Worm (Caenorhabditis elegans) whole organism, young adult: ENCODE data around the gene oxi-1.

Experiments used
- B0035.1 ChIP-seq: sonication (generic microtip); optimal IDR thresholded peaks from 2 replicates; lab custom pipeline; 2016; ENCODE audit warnings: missing genetic modification characterization, mild to moderate bottlenecking, missing compliant biosample characterization, missing genotype, missing genetic modification reagents
- B0336.3 ChIP-seq: fragments of 200-800 bp; sonication (Bioruptor generic); IDR thresholded peaks from 2 replicates; pipeline ENCODE4 v1.3.6; 2022; ENCODE audit warnings: missing genetic modification characterization, missing compliant biosample characterization
- F10E7.11 ChIP-seq: sonication (generic microtip); optimal IDR thresholded peaks from 2 replicates; lab custom pipeline; 2017; ENCODE audit warnings: mild to moderate bottlenecking, missing genetic modification characterization, moderate library complexity, missing compliant biosample characterization
- F22D6.2 ChIP-seq: sonication (generic microtip); optimal IDR thresholded peaks from 2 replicates; lab custom pipeline; 2016; ENCODE audit warnings: mild to moderate bottlenecking, missing genetic modification characterization, missing compliant biosample characterization
- F33H1.4 ChIP-seq: fragments of 200-800 bp; sonication (Bioruptor generic); IDR thresholded peaks from 2 replicates; pipeline ENCODE4 v1.3.6; 2022; ENCODE audit warnings: missing genetic modification reagents, missing genetic modification characterization, missing compliant biosample characterization
- F49E8.2 ChIP-seq: sonication (generic microtip); optimal IDR thresholded peaks from 3 replicates; lab custom pipeline; 2017; ENCODE audit warnings: missing genetic modification characterization, mild to moderate bottlenecking, missing compliant biosample characterization, antibody characterized with exemption, moderate library complexity; ENCODE audit not compliant: insufficient read depth
- K11D2.4 ChIP-seq: fragments of 200-800 bp; sonication (Bioruptor generic); IDR thresholded peaks from 2 replicates; pipeline ENCODE4 v1.3.6; 2022; ENCODE audit warnings: missing genetic modification reagents, missing genetic modification characterization, missing compliant biosample characterization
- T07F8.4 ChIP-seq: sonication (generic microtip); optimal IDR thresholded peaks from 2 replicates; lab custom pipeline; 2016; ENCODE audit warnings: mild to moderate bottlenecking, missing genetic modification characterization, moderate library complexity, missing compliant biosample characterization
- Y53F4B.3 ChIP-seq: fragments of 200-800 bp; sonication (Bioruptor generic); IDR thresholded peaks from 2 replicates; pipeline ENCODE4 v1.3.6; 2022; ENCODE audit warnings: missing genetic modification reagents, missing genetic modification characterization, missing compliant biosample characterization
- Y56A3A.18 ChIP-seq: fragments of 200-800 bp; sonication (Bioruptor generic); IDR thresholded peaks from 2 replicates; pipeline ENCODE4 v1.3.6; 2022; ENCODE audit warnings: missing genetic modification reagents, missing genetic modification characterization, missing compliant biosample characterization
- ama-1 ChIP-seq, 3 experiments: fragments of 150-350 bp in 1 of 3; sonication (generic microtip) in 2 of 3; optimal IDR thresholded peaks; 2 replicates each; lab custom pipeline; 2014 to 2018; ENCODE audit warnings: missing biosample characterization in 2 of 3, missing genetic modification characterization in 2 of 3, missing genetic modification reagents in 2 of 3
- athp-1 ChIP-seq: sonication (generic microtip); optimal IDR thresholded peaks from 2 replicates; lab custom pipeline; 2017; ENCODE audit warnings: mild to moderate bottlenecking, missing genetic modification characterization, missing compliant biosample characterization
- attf-3 ChIP-seq: fragments of 200-800 bp; sonication (Bioruptor generic); conservative IDR thresholded peaks from 2 replicates; pipeline ENCODE4 v1.3.6; 2022; ENCODE audit warnings: missing genetic modification reagents, missing genetic modification characterization, missing compliant biosample characterization
- attf-5 ChIP-seq: fragments of 200-800 bp; sonication (Bioruptor generic); optimal IDR thresholded peaks from 2 replicates; lab custom pipeline; 2018; ENCODE audit warnings: mild to moderate bottlenecking, missing genetic modification characterization, missing compliant biosample characterization
- cebp-2 ChIP-seq: fragments of 200-800 bp; sonication (Bioruptor generic); IDR thresholded peaks from 2 replicates; pipeline ENCODE4 v1.3.6; 2022; ENCODE audit warnings: missing genetic modification characterization, missing compliant biosample characterization
- ceh-27 ChIP-seq: fragments of 200-800 bp; sonication (Bioruptor generic); optimal IDR thresholded peaks from 2 replicates; lab custom pipeline; 2018; ENCODE audit warnings: mild to moderate bottlenecking, missing genetic modification characterization, moderate library complexity, missing compliant biosample characterization
- ceh-58 ChIP-seq: fragments of 200-800 bp; sonication (Bioruptor generic); IDR thresholded peaks from 2 replicates; pipeline ENCODE4 v1.3.6; 2022; ENCODE audit warnings: missing genetic modification characterization, missing compliant biosample characterization
- fkh-3 ChIP-seq: sonication (generic microtip); optimal IDR thresholded peaks from 2 replicates; lab custom pipeline; 2016; ENCODE audit warnings: mild to moderate bottlenecking, missing genetic modification characterization, missing compliant biosample characterization
- gei-17 ChIP-seq: fragments of 200-800 bp; sonication (Bioruptor generic); optimal IDR thresholded peaks from 2 replicates; lab custom pipeline; 2018; ENCODE audit warnings: mild to moderate bottlenecking, missing genetic modification characterization, missing compliant biosample characterization
- hmg-20 ChIP-seq: fragments of 200-800 bp; sonication (Bioruptor generic); IDR thresholded peaks from 2 replicates; pipeline ENCODE4 v1.3.6; 2022; ENCODE audit warnings: missing genetic modification reagents, missing genetic modification characterization, missing compliant biosample characterization
- hsf-1 ChIP-seq: fragments of 200-800 bp; sonication (Bioruptor generic); IDR thresholded peaks from 2 replicates; pipeline ENCODE4 v1.3.6; 2022; ENCODE audit warnings: missing genetic modification reagents, missing genetic modification characterization, missing compliant biosample characterization
- lag-1 ChIP-seq: fragments of 200-800 bp; sonication (Bioruptor generic); IDR thresholded peaks from 2 replicates; pipeline ENCODE4 v1.3.6; 2022; ENCODE audit warnings: missing genetic modification reagents, missing genetic modification characterization, missing compliant biosample characterization
- lin-35 ChIP-seq, 3 experiments: fragments of 150-350 bp in 2 of 3; sonication (generic microtip) in 1 of 3; optimal IDR thresholded peaks; 2 replicates each; lab custom pipeline; 2014 to 2018; ENCODE audit warnings: missing biosample characterization in 3 of 3, missing genetic modification characterization in 3 of 3, missing genetic modification reagents in 3 of 3
- lin-54 ChIP-seq: fragments of 200-800 bp; sonication (Bioruptor generic); optimal IDR thresholded peaks from 2 replicates; lab custom pipeline; 2018; ENCODE audit warnings: mild to moderate bottlenecking, missing genetic modification characterization, missing compliant biosample characterization
- lir-1 ChIP-seq: fragments of 200-800 bp; sonication (Bioruptor generic); conservative IDR thresholded peaks from 2 replicates; pipeline ENCODE4 v1.3.6; 2022; ENCODE audit warnings: missing genetic modification reagents, missing genetic modification characterization, missing compliant biosample characterization
- lsl-1 ChIP-seq: fragments of 200-800 bp; sonication (Bioruptor generic); optimal IDR thresholded peaks from 2 replicates; lab custom pipeline; 2018; ENCODE audit warnings: mild to moderate bottlenecking, missing genetic modification characterization, moderate library complexity, missing compliant biosample characterization
- lsy-27 ChIP-seq: sonication (generic microtip); optimal IDR thresholded peaks from 2 replicates; lab custom pipeline; 2017; ENCODE audit warnings: missing genetic modification characterization, mild to moderate bottlenecking, missing compliant biosample characterization, antibody characterized with exemption, missing genotype, borderline replicate concordance; ENCODE audit not compliant: insufficient read depth
- madf-3 ChIP-seq: fragments of 200-800 bp; sonication (Bioruptor generic); IDR thresholded peaks from 2 replicates; pipeline ENCODE4 v1.3.6; 2022; ENCODE audit warnings: missing genetic modification reagents, missing genetic modification characterization, missing compliant biosample characterization
- madf-6 ChIP-seq: fragments of 200-800 bp; sonication (Bioruptor generic); IDR thresholded peaks from 2 replicates; pipeline ENCODE4 v1.3.6; 2022; ENCODE audit warnings: missing genetic modification reagents, missing genetic modification characterization, missing compliant biosample characterization
- mel-28 ChIP-seq: sonication (generic microtip); optimal IDR thresholded peaks from 2 replicates; lab custom pipeline; 2016; ENCODE audit warnings: borderline replicate concordance, mild to moderate bottlenecking, missing genetic modification characterization, missing compliant biosample characterization
- mxl-1 ChIP-seq: sonication (generic microtip); optimal IDR thresholded peaks from 2 replicates; lab custom pipeline; 2016; ENCODE audit warnings: missing genetic modification characterization, missing compliant biosample characterization
- nhr-179 ChIP-seq: sonication (generic microtip); optimal IDR thresholded peaks from 2 replicates; lab custom pipeline; 2016; ENCODE audit warnings: mild to moderate bottlenecking, missing genetic modification characterization, missing compliant biosample characterization
- nhr-27 ChIP-seq: fragments of 200-800 bp; sonication (Bioruptor generic); optimal IDR thresholded peaks from 2 replicates; lab custom pipeline; 2018; ENCODE audit warnings: mild to moderate bottlenecking, missing genetic modification characterization, moderate library complexity, missing compliant biosample characterization
- rcor-1 ChIP-seq: fragments of 200-800 bp; sonication (Bioruptor generic); IDR thresholded peaks from 2 replicates; pipeline ENCODE4 v1.3.6; 2022; ENCODE audit warnings: missing genetic modification reagents, missing genetic modification characterization, missing compliant biosample characterization
- rpc-1 ChIP-seq, 2 experiments: fragments of 150-350 bp in 1 of 2; sonication (generic microtip) in 1 of 2; optimal IDR thresholded peaks; 2 replicates each; lab custom pipeline; 2014 to 2018; ENCODE audit warnings: missing biosample characterization in 1 of 2, missing genetic modification characterization in 1 of 2, missing genetic modification reagents in 1 of 2, missing genotype in 1 of 2
- sdz-38 ChIP-seq: sonication (generic microtip); optimal IDR thresholded peaks from 2 replicates; lab custom pipeline; 2016; ENCODE audit warnings: missing genotype, missing genetic modification characterization, missing compliant biosample characterization
- snpc-3.4 ChIP-seq: sonication (generic microtip); optimal IDR thresholded peaks from 2 replicates; lab custom pipeline; 2017; ENCODE audit warnings: missing genetic modification characterization, mild to moderate bottlenecking, missing compliant biosample characterization, antibody characterized with exemption, moderate library complexity, missing genotype, missing genetic modification reagents
- snpc-4 ChIP-seq, 5 experiments: fragments of 150-350 bp in 1 of 5; sonication (generic microtip) in 4 of 5; optimal IDR thresholded peaks; 2 replicates each; lab custom pipeline; 2014 to 2018; ENCODE audit warnings: missing genetic modification characterization in 5 of 5, missing biosample characterization in 3 of 5, antibody characterized with exemption in 2 of 5, mild to moderate bottlenecking in 2 of 5, missing compliant biosample characterization in 2 of 5, missing genotype in 2 of 5, moderate library complexity in 2 of 5, missing genetic modification reagents in 1 of 5
- somi-1 ChIP-seq: fragments of 200-800 bp; sonication (Bioruptor generic); optimal IDR thresholded peaks from 2 replicates; lab custom pipeline; 2018; ENCODE audit warnings: mild to moderate bottlenecking, missing genetic modification characterization, missing compliant biosample characterization
- sptf-2 ChIP-seq: fragments of 200-800 bp; sonication (Bioruptor generic); optimal IDR thresholded peaks from 2 replicates; lab custom pipeline; 2018; ENCODE audit warnings: mild to moderate bottlenecking, missing genetic modification characterization, missing compliant biosample characterization
- tlf-1 ChIP-seq: fragments of 200-800 bp; sonication (Bioruptor generic); optimal IDR thresholded peaks from 2 replicates; lab custom pipeline; 2018; ENCODE audit warnings: mild to moderate bottlenecking, missing genetic modification characterization, missing compliant biosample characterization
- unc-130 ChIP-seq: sonication (generic microtip); optimal IDR thresholded peaks from 2 replicates; lab custom pipeline; 2016; ENCODE audit warnings: missing genetic modification reagents, missing genetic modification characterization, missing compliant biosample characterization
- zim-3 ChIP-seq: sonication (generic microtip); optimal IDR thresholded peaks from 2 replicates; lab custom pipeline; 2017; ENCODE audit warnings: mild to moderate bottlenecking, missing genetic modification characterization, moderate library complexity, missing compliant biosample characterization
- ztf-18 ChIP-seq: sonication (generic microtip); optimal IDR thresholded peaks from 2 replicates; lab custom pipeline; 2016; ENCODE audit warnings: missing genotype, mild to moderate bottlenecking, missing genetic modification characterization, missing compliant biosample characterization
- ztf-22 ChIP-seq: fragments of 200-800 bp; sonication (Bioruptor generic); optimal IDR thresholded peaks from 2 replicates; lab custom pipeline; 2018; ENCODE audit warnings: mild to moderate bottlenecking, missing genetic modification characterization, moderate library complexity, missing compliant biosample characterization
- ztf-25 ChIP-seq: fragments of 200-800 bp; sonication (Bioruptor generic); IDR thresholded peaks from 2 replicates; pipeline ENCODE4 v1.3.6; 2022; ENCODE audit warnings: missing genetic modification reagents, missing genetic modification characterization, missing compliant biosample characterization
- ztf-28 ChIP-seq: fragments of 200-800 bp; sonication (Bioruptor generic); IDR thresholded peaks from 2 replicates; pipeline ENCODE4 v1.3.6; 2022; ENCODE audit warnings: missing genetic modification reagents, missing genetic modification characterization, missing compliant biosample characterization
- ztf-3 ChIP-seq: fragments of 200-800 bp; sonication (Bioruptor generic); optimal IDR thresholded peaks from 2 replicates; lab custom pipeline; 2018; ENCODE audit warnings: mild to moderate bottlenecking, missing genetic modification characterization, missing compliant biosample characterization

oxi-1 gene

DNA sequence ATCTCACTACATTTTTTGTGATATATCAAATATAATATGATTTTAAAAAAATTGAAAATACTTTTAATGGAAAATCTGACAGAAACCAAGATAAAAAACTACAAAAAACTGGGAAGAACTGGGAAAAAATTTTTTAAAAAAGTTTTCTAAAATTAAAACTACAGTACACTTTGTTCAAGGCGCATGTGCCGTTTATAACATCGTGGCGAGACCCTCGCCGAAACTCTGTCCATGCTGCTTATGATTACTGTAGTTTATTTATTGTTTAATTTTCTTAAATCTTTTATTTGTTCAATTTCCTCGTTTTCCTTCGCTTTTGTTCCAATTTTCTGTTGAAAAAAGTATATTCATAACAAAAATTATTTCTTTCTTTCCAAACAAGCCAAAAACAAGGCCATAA, 23.4 kb downstream of the oxi-1 start, which contains the start of gene athp-1 (continued):
- TF ChIP-seq somi-1 (no peak), madf-6 (peak; percentile 97), sdz-38 (tag; lab: Kevin White, UChicago) (no peak), athp-1 (peak; percentile 65), mxl-1 (tag; lab: Kevin White, UChicago) (no peak), ceh-58 (GFP tag; lab: Robert Waterston, UW) (no peak), lin-54 (peak; percentile 65), attf-5 (GFP tag; lab: Kevin White, UChicago) (no peak), lir-1 (GFP tag; lab: Robert Waterston, UW) (no peak), F10E7.11 (tag; lab: Kevin White, UChicago) (no peak), attf-3 (GFP tag; lab: Robert Waterston, UW) (no peak), ceh-27 (GFP tag; lab: Kevin White, UChicago) (no peak), fkh-3 (tag; lab: Kevin White, UChicago) (no peak), lag-1 (GFP tag; lab: Robert Waterston, UW) (no peak), cebp-2 (GFP tag; lab: Robert Waterston, UW) (no peak), lsy-27 (tag; lab: Kevin White, UChicago) (no peak), lsl-1 (peak; percentile 98), tlf-1 (GFP tag; lab: Kevin White, UChicago) (no peak), nhr-179 (tag; lab: Kevin White, UChicago) (no peak), Y53F4B.3 (GFP tag; lab: Robert Waterston, UW) (no peak), nhr-27 (tag; lab: Kevin White, UChicago) (no peak), rcor-1 (GFP tag; lab: Robert Waterston, UW) (no peak), mel-28 (no peak), unc-130 (GFP tag; lab: Kevin White, UChicago) (peak; percentile 53), ztf-22 (GFP tag; lab: Kevin White, UChicago) (no peak), ama-1 (optimal IDR thresholded peaks at IDR 0.05; lab: Kevin White, UChicago) (no peak), ama-1 (GFP tag; optimal IDR thresholded peaks at IDR 0.05; lab: Kevin White, UChicago) (no peak), zim-3 (no peak), ztf-28 (GFP tag; lab: Robert Waterston, UW) (no peak), B0035.1 (tag; lab: Kevin White, UChicago) (no peak), snpc-3.4 (tag; lab: Kevin White, UChicago) (peak; percentile 42), B0336.3 (no peak), lin-35 (GFP tag; optimal IDR thresholded peaks at IDR 0.05; lab: Kevin White, UChicago) (no peak), hmg-20 (GFP tag; lab: Robert Waterston, UW) (no peak), ztf-3 (GFP tag; lab: Kevin White, UChicago) (no peak), F22D6.2 (no peak), hsf-1 (GFP tag; lab: Robert Waterston, UW) (0 out of 2 replicates have a peak, but pooled peaks have one; percentile 55), T07F8.4 (tag; lab: Kevin White, UChicago) (no peak), snpc-4 (GFP tag; optimal IDR thresholded peaks at IDR 0.05; lab: Kevin White, UChicago) (no peak), snpc-4 (tag; optimal IDR thresholded peaks at IDR 0.05; lab: Kevin White, UChicago) (no peak), rpc-1 (optimal IDR thresholded peaks at IDR 0.05; lab: Kevin White, UChicago) (no peak), rpc-1 (tag; optimal IDR thresholded peaks at IDR 0.05; lab: Kevin White, UChicago) (no peak), Y56A3A.18 (GFP tag; lab: Robert Waterston, UW) (no peak), ztf-25 (no peak), K11D2.4 (GFP tag; lab: Robert Waterston, UW) (no peak), sptf-2 (GFP tag; lab: Kevin White, UChicago) (no peak), F49E8.2 (peak; percentile 11), ztf-18 (tag; lab: Kevin White, UChicago) (no peak), gei-17 (GFP tag; lab: Kevin White, UChicago) (no peak), madf-3 (GFP tag; lab: Robert Waterston, UW) (no peak), F33H1.4 (peak; percentile 95)
- TF ChIP-seq, all 124 proteins: peak for 16
